Worm (Caenorhabditis elegans): ENCODE results near the gene C46C11.4.

- no peak for TF ChIP-seq unc-62 (GFP tag; optimal IDR thresholded peaks at IDR 0.05)
- TF ChIP-seq ztf-11 (tag; optimal IDR thresholded peaks at IDR 0.05), result no peak
Observed at ce11 chrX:4694611-4695370, 47.8 kb upstream of the C46C11.4 start.

Measured in whole organism, L1 larva.